Fruit fly (Drosophila melanogaster) whole organism, embryonic: Measurements from ENCODE around the gene CG2129.
A peak's percentile ranks its signal among the peaks of the same experiment; 100 is the strongest.

Source experiments
- Bgb ChIP-seq: fragments of 200-800 bp; sonication (Bioruptor generic); IDR thresholded peaks from 2 replicates; pipeline ENCODE4 v1.3.6; 2022; ENCODE audit warnings: missing biosample characterization, missing genetic modification characterization; ENCODE audit not compliant: partially characterized antibody
- CG10209 ChIP-seq: fragments of 200-800 bp; sonication (Bioruptor generic); optimal IDR thresholded peaks from 3 replicates; lab custom pipeline; 2017; ENCODE audit warnings: missing biosample characterization, mild to moderate bottlenecking, missing genetic modification characterization, missing genetic modification reagents
- CG10654 ChIP-seq: fragments of 200-800 bp; sonication (Bioruptor generic); optimal IDR thresholded peaks from 2 replicates; lab custom pipeline; 2016; ENCODE audit warnings: missing biosample characterization, missing genetic modification characterization
- CG12104 ChIP-seq: fragments of 200-800 bp; sonication (Bioruptor generic); optimal IDR thresholded peaks from 3 replicates; lab custom pipeline; 2016; ENCODE audit warnings: missing biosample characterization, missing genetic modification characterization
- CG12942 ChIP-seq: fragments of 200-800 bp; sonication (Bioruptor generic); optimal IDR thresholded peaks from 3 replicates; lab custom pipeline; 2016; ENCODE audit warnings: missing biosample characterization, missing genetic modification characterization
- CG13894 ChIP-seq: fragments of 200-800 bp; sonication (Bioruptor generic); optimal IDR thresholded peaks from 3 replicates; lab custom pipeline; 2018; ENCODE audit warnings: missing biosample characterization, mild to moderate bottlenecking, missing genetic modification characterization, moderate library complexity
- CG1603 ChIP-seq: fragments of 200-800 bp; sonication (Bioruptor generic); optimal IDR thresholded peaks from 2 replicates; lab custom pipeline; 2019; ENCODE audit warnings: missing biosample characterization, mild to moderate bottlenecking, missing genetic modification characterization, moderate library complexity
- CG17612 ChIP-seq: fragments of 200-800 bp; sonication (Bioruptor generic); IDR thresholded peaks from 2 replicates; pipeline ENCODE4 v1.3.6; 2022; ENCODE audit warnings: missing biosample characterization, missing genetic modification characterization
- CG18599 ChIP-seq: fragments of 200-800 bp; sonication (Bioruptor generic); optimal IDR thresholded peaks from 3 replicates; lab custom pipeline; 2017; ENCODE audit warnings: missing biosample characterization, missing genetic modification characterization, mild to moderate bottlenecking, moderate library complexity, missing genetic modification reagents
- CG31388 ChIP-seq: fragments of 200-800 bp; sonication (Bioruptor generic); optimal IDR thresholded peaks from 2 replicates; lab custom pipeline; 2016; ENCODE audit warnings: missing biosample characterization, missing genetic modification characterization
- CG3163 ChIP-seq: fragments of 200-800 bp; sonication (Bioruptor generic); optimal IDR thresholded peaks from 3 replicates; lab custom pipeline; 2016; ENCODE audit warnings: missing biosample characterization, missing genetic modification characterization
- CG3838 ChIP-seq: fragments of 200-800 bp; sonication (Bioruptor generic); optimal IDR thresholded peaks from 3 replicates; lab custom pipeline; 2016; ENCODE audit warnings: missing biosample characterization, missing genetic modification characterization
- CG4424 ChIP-seq: fragments of 200-800 bp; sonication (Bioruptor generic); optimal IDR thresholded peaks from 3 replicates; lab custom pipeline; 2016; ENCODE audit warnings: missing biosample characterization, missing genetic modification characterization
- CG4707 ChIP-seq: fragments of 200-800 bp; sonication (Bioruptor generic); optimal IDR thresholded peaks from 2 replicates; lab custom pipeline; 2018; ENCODE audit warnings: missing biosample characterization, mild to moderate bottlenecking, missing genetic modification characterization, moderate library complexity
- CG6254 ChIP-seq: fragments of 200-800 bp; sonication (Bioruptor generic); optimal IDR thresholded peaks from 3 replicates; lab custom pipeline; 2017; ENCODE audit warnings: mild to moderate bottlenecking, missing biosample characterization, missing genetic modification reagents, missing genetic modification characterization
- CG6654 ChIP-seq: fragments of 200-800 bp; sonication (Bioruptor generic); optimal IDR thresholded peaks from 2 replicates; lab custom pipeline; 2017; ENCODE audit warnings: missing biosample characterization, mild to moderate bottlenecking, missing genetic modification characterization
- CG6854 ChIP-seq: fragments of 200-800 bp; sonication (Bioruptor generic); optimal IDR thresholded peaks from 3 replicates; lab custom pipeline; 2017; ENCODE audit warnings: missing biosample characterization, mild to moderate bottlenecking, missing genetic modification characterization
- Camta ChIP-seq: fragments of 200-800 bp; sonication (Bioruptor generic); optimal IDR thresholded peaks from 2 replicates; lab custom pipeline; 2016; ENCODE audit warnings: missing biosample characterization, missing genetic modification characterization
- Chrac-16 ChIP-seq: fragments of 200-800 bp; sonication (Bioruptor generic); optimal IDR thresholded peaks from 3 replicates; lab custom pipeline; 2016; ENCODE audit warnings: missing biosample characterization, missing genetic modification characterization
- D ChIP-seq, 2 experiments: fragments of 200-800 bp in 1 of 2; fragments of >200 bp in 1 of 2; sonication (Bioruptor generic) in 1 of 2; optimal IDR thresholded peaks; 2 replicates in 1 of 2; 3 replicates in 1 of 2; lab custom pipeline; 2017; ENCODE audit warnings: mild to moderate bottlenecking in 1 of 2, missing biosample characterization in 1 of 2, missing genetic modification characterization in 1 of 2, missing genetic modification reagents in 1 of 2
- Drgx ChIP-seq: fragments of 200-800 bp; sonication (Bioruptor generic); IDR thresholded peaks from 2 replicates; pipeline ENCODE4 v1.3.6; 2022; ENCODE audit warnings: missing biosample characterization, missing genetic modification characterization
- E2f1 ChIP-seq: fragments of 200-800 bp; sonication (Bioruptor generic); IDR thresholded peaks from 2 replicates; pipeline ENCODE4 v1.3.6; 2022; ENCODE audit warnings: missing biosample characterization, missing genetic modification characterization
- Ets65A ChIP-seq: fragments of 200-800 bp; sonication (Bioruptor generic); peaks from one replicate; lab custom pipeline; 2016; ENCODE audit warnings: missing biosample characterization, missing genetic modification characterization
- Fer1 ChIP-seq: fragments of 200-800 bp; sonication (Bioruptor generic); optimal IDR thresholded peaks from 2 replicates; lab custom pipeline; 2017; ENCODE audit warnings: missing biosample characterization, mild to moderate bottlenecking, missing genetic modification characterization
- Hey ChIP-seq: fragments of 200-800 bp; sonication (Bioruptor generic); optimal IDR thresholded peaks from 3 replicates; lab custom pipeline; 2018; ENCODE audit warnings: missing biosample characterization, mild to moderate bottlenecking, missing genetic modification characterization
- HmgD ChIP-seq: fragments of 200-800 bp; sonication (Bioruptor generic); optimal IDR thresholded peaks from 3 replicates; lab custom pipeline; 2016; ENCODE audit warnings: missing biosample characterization, missing genetic modification characterization
- Lim3 ChIP-seq: fragments of 200-800 bp; sonication (Bioruptor generic); IDR thresholded peaks from 2 replicates; pipeline ENCODE4 v1.3.6; 2022; ENCODE audit warnings: missing biosample characterization, missing genetic modification characterization
- Lpt ChIP-seq: fragments of >200 bp; optimal IDR thresholded peaks from 2 replicates; lab custom pipeline; 2018; ENCODE audit warnings: missing biosample characterization, missing genetic modification characterization
- MTF-1 ChIP-seq: fragments of 200-800 bp; sonication (Bioruptor generic); optimal IDR thresholded peaks from 2 replicates; lab custom pipeline; 2018; ENCODE audit warnings: missing biosample characterization, mild to moderate bottlenecking, missing genetic modification characterization, borderline replicate concordance
- Sry-δ ChIP-seq: fragments of 200-800 bp; sonication (Bioruptor generic); optimal IDR thresholded peaks from 2 replicates; lab custom pipeline; 2016; ENCODE audit warnings: missing biosample characterization, missing genetic modification characterization
- TFAM ChIP-seq: fragments of 200-800 bp; sonication (Bioruptor generic); optimal IDR thresholded peaks from 2 replicates; lab custom pipeline; 2017; ENCODE audit warnings: missing biosample characterization, missing genetic modification characterization, inconsistent platforms
- Taf1 ChIP-seq: fragments of 200-800 bp; sonication (Bioruptor generic); IDR thresholded peaks from 2 replicates; pipeline ENCODE4 v1.3.6; 2022; ENCODE audit warnings: missing biosample characterization, missing genetic modification characterization
- ash1 ChIP-seq: fragments of 200-800 bp; sonication (Bioruptor generic); optimal IDR thresholded peaks from 2 replicates; lab custom pipeline; 2018; ENCODE audit warnings: missing biosample characterization, mild to moderate bottlenecking, missing genetic modification characterization
- bowl ChIP-seq: fragments of 200-800 bp; sonication (Bioruptor generic); IDR thresholded peaks from 2 replicates; pipeline ENCODE4 v1.3.6; 2022; ENCODE audit warnings: missing biosample characterization, missing genetic modification characterization
- corto ChIP-seq: fragments of 200-800 bp; sonication (Bioruptor generic); optimal IDR thresholded peaks from 2 replicates; lab custom pipeline; 2016; ENCODE audit warnings: missing biosample characterization, mild to moderate bottlenecking, missing genetic modification characterization, moderate library complexity
- dm ChIP-seq: fragments of 200-800 bp; sonication (Bioruptor generic); optimal IDR thresholded peaks from 3 replicates; lab custom pipeline; 2016; ENCODE audit warnings: missing biosample characterization, missing genetic modification characterization
- dmrt11E ChIP-seq: fragments of 200-800 bp; sonication (Bioruptor generic); optimal IDR thresholded peaks from 3 replicates; lab custom pipeline; 2018; ENCODE audit warnings: missing biosample characterization, mild to moderate bottlenecking, missing genetic modification characterization, moderate library complexity
- jigr1 ChIP-seq: fragments of 200-800 bp; sonication (Bioruptor generic); IDR thresholded peaks from 3 replicates; pipeline ENCODE4 v1.3.6; 2022; ENCODE audit warnings: missing biosample characterization, missing genetic modification characterization
- kay ChIP-seq: fragments of 200-800 bp; sonication (Bioruptor generic); optimal IDR thresholded peaks from 2 replicates; lab custom pipeline; 2016; ENCODE audit warnings: missing biosample characterization, missing genetic modification characterization
- klu ChIP-seq: fragments of 200-800 bp; sonication (Bioruptor generic); IDR thresholded peaks from 2 replicates; pipeline ENCODE4 v1.3.6; 2022; ENCODE audit warnings: missing biosample characterization, missing genetic modification characterization
- lab ChIP-seq: fragments of 200-800 bp; sonication (Bioruptor generic); optimal IDR thresholded peaks from 3 replicates; lab custom pipeline; 2017; ENCODE audit warnings: missing biosample characterization, missing genetic modification characterization, mild to moderate bottlenecking, moderate library complexity, missing genetic modification reagents
- luna ChIP-seq: fragments of 200-800 bp; sonication (Bioruptor generic); optimal IDR thresholded peaks from 2 replicates; lab custom pipeline; 2016; ENCODE audit warnings: missing biosample characterization, missing genetic modification characterization
- nau ChIP-seq: fragments of 200-800 bp; sonication (Bioruptor generic); optimal IDR thresholded peaks from 3 replicates; lab custom pipeline; 2017; ENCODE audit warnings: missing biosample characterization, mild to moderate bottlenecking, missing genetic modification characterization, missing genetic modification reagents
- nmo ChIP-seq: fragments of 200-800 bp; sonication (Bioruptor generic); optimal IDR thresholded peaks from 2 replicates; lab custom pipeline; 2018; ENCODE audit warnings: missing biosample characterization, mild to moderate bottlenecking, missing genetic modification characterization, moderate library complexity
- org-1 ChIP-seq: fragments of 200-800 bp; sonication (Bioruptor generic); optimal IDR thresholded peaks from 2 replicates; lab custom pipeline; 2017; ENCODE audit warnings: missing biosample characterization, missing genetic modification characterization
- salm ChIP-seq: fragments of 200-800 bp; sonication (Bioruptor generic); optimal IDR thresholded peaks from 2 replicates; lab custom pipeline; 2018; ENCODE audit warnings: missing biosample characterization, mild to moderate bottlenecking, missing genetic modification characterization
- slou ChIP-seq: fragments of 200-800 bp; sonication (Bioruptor generic); optimal IDR thresholded peaks from 3 replicates; lab custom pipeline; 2016; ENCODE audit warnings: missing biosample characterization, missing genetic modification characterization
- sna ChIP-seq: fragments of 200-800 bp; sonication (Bioruptor generic); IDR thresholded peaks from 2 replicates; pipeline ENCODE4 v1.3.6; 2022; ENCODE audit warnings: missing biosample characterization, missing genetic modification characterization; ENCODE audit not compliant: partially characterized antibody
- tx ChIP-seq: fragments of 200-800 bp; sonication (Bioruptor generic); optimal IDR thresholded peaks from 2 replicates; lab custom pipeline; 2016; ENCODE audit warnings: missing biosample characterization, missing genetic modification characterization
- vnd ChIP-seq: fragments of 200-800 bp; sonication (Bioruptor generic); IDR thresholded peaks from 3 replicates; pipeline ENCODE4 v1.3.6; 2022; ENCODE audit warnings: missing biosample characterization, missing genetic modification characterization; ENCODE audit not compliant: partially characterized antibody

CG2129 gene

DNA sequence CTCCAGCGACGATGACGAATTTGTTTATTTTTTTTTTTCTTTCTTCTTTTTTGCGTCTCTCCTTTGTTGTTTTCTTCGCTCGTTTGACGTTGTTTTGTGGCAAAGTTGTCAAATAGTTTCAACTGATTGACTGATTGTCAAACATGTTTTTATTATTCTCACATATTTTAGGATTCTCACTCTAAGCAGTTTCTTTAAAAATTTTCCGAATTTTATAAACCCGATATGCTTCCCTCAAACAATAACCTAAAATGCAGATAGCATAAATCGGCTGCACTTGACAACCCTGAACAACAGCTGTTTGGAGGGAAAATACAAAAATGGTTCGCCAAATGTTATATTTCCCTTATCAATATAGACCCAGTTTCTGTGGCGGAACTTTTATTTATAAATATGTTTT is 2.1 kb upstream of the CG2129 start, which contains the start of gene CG17982 (continued):
- 0 out of 2 replicates have a peak, but pooled peaks have one; percentile 27 for TF ChIP-seq bowl (GFP tag; lab: Robert Waterston, UW)
- peak; percentile 87 for TF ChIP-seq CG18599
- TF ChIP-seq Lpt (GFP tag; lab: Kevin White, UChicago), result no peak
- peak; percentile 71 for TF ChIP-seq klu (GFP tag; lab: Robert Waterston, UW)
- peak; percentile 87 for TF ChIP-seq nmo (GFP tag; lab: Kevin White, UChicago)
- peak; percentile 48 for TF ChIP-seq Sry-δ (GFP tag; lab: Kevin White, UChicago)
- peak; percentile 89 for TF ChIP-seq Drgx (GFP tag; lab: Robert Waterston, UW)
- TF ChIP-seq CG6254, result peak; percentile 45
- peak; percentile 89 for TF ChIP-seq lab
- TF ChIP-seq CG10209 (GFP tag; lab: Kevin White, UChicago), result peak; percentile 74
- no peak for TF ChIP-seq vnd (GFP tag; lab: Robert Waterston, UW)
- TF ChIP-seq Chrac-16 (GFP tag; lab: Kevin White, UChicago), result peak; percentile 75
- peak; percentile 37; the same call in 2 of the 3 replicates for TF ChIP-seq jigr1 (GFP tag; lab: Robert Waterston, UW)
- peak; percentile 68 for TF ChIP-seq CG17612 (GFP tag; lab: Robert Waterston, UW)
- peak; percentile 5 for TF ChIP-seq TFAM
- no peak for TF ChIP-seq Lim3
- peak; percentile 84 for TF ChIP-seq tx (GFP tag; lab: Kevin White, UChicago)
- TF ChIP-seq sna (GFP tag; lab: Robert Waterston, UW), result no peak
- peak; percentile 97 for TF ChIP-seq Ets65A (GFP tag; lab: Kevin White, UChicago)
- no peak for TF ChIP-seq Hey (tag; lab: Kevin White, UChicago)
- peak; percentile 73 for TF ChIP-seq CG10654 (GFP tag; lab: Kevin White, UChicago)
- peak; percentile 79 for TF ChIP-seq E2f1 (GFP tag; lab: Robert Waterston, UW)
- TF ChIP-seq dm, result peak; percentile 61
- peak; percentile 87 for TF ChIP-seq corto
- peak; percentile 82 for TF ChIP-seq CG4424 (GFP tag; lab: Kevin White, UChicago)
- peak; percentile 55 for TF ChIP-seq CG4707
- TF ChIP-seq CG3838 (GFP tag; lab: Kevin White, UChicago), result peak; percentile 61
- TF ChIP-seq slou (GFP tag; lab: Kevin White, UChicago), result peak; percentile 43
- peak; percentile 78 for TF ChIP-seq Camta (GFP tag; lab: Kevin White, UChicago)
- peak; percentile 43 for TF ChIP-seq CG6854 (GFP tag; lab: Kevin White, UChicago)
- peak; percentile 68 for TF ChIP-seq org-1 (GFP tag; lab: Kevin White, UChicago)
- TF ChIP-seq Bgb (GFP tag; lab: Robert Waterston, UW), result no peak
- TF ChIP-seq CG13894 (tag; lab: Kevin White, UChicago), result peak; percentile 90
- no peak for TF ChIP-seq CG31388 (GFP tag; lab: Kevin White, UChicago)
- peak; percentile 45 for TF ChIP-seq CG6654
- peak; percentile 64 for TF ChIP-seq CG3163 (GFP tag; lab: Kevin White, UChicago)
- no peak for TF ChIP-seq nau
- TF ChIP-seq CG1603, result peak; percentile 82
- peak; percentile 40 for TF ChIP-seq ash1 (GFP tag; lab: Kevin White, UChicago)
- peak; percentile 69 for TF ChIP-seq CG12104
- peak; percentile 63 for TF ChIP-seq MTF-1
- no peak for TF ChIP-seq HmgD (GFP tag; lab: Kevin White, UChicago)
- TF ChIP-seq D (optimal IDR thresholded peaks at IDR 0.05; lab: Kevin White, UChicago), result no peak
- peak; percentile 67 for TF ChIP-seq D (GFP tag; optimal IDR thresholded peaks at IDR 0.05; lab: Kevin White, UChicago)
- TF ChIP-seq CG12942 (GFP tag; lab: Kevin White, UChicago), result peak; percentile 80
- peak; percentile 81 for TF ChIP-seq kay (GFP tag; lab: Kevin White, UChicago)
- peak; percentile 63 for TF ChIP-seq salm (tag; lab: Kevin White, UChicago)
- TF ChIP-seq Taf1 (GFP tag; lab: Robert Waterston, UW), result peak; percentile 57
- peak; percentile 88 for TF ChIP-seq Fer1 (GFP tag; lab: Kevin White, UChicago)
- TF ChIP-seq dmrt11E (tag; lab: Kevin White, UChicago), result peak; percentile 80
- peak; percentile 79 for TF ChIP-seq luna (GFP tag; lab: Kevin White, UChicago)
